Worm (Caenorhabditis elegans) whole organism, L2 larva: Measurements from ENCODE around the gene mps-2.

Experiments
- R02D3.7 ChIP-seq: fragments of 150-350 bp; optimal IDR thresholded peaks from 2 replicates; lab custom pipeline; 2014; ENCODE audit warnings: missing biosample characterization, missing genetic modification characterization
- aly-2 ChIP-seq: fragments of 150-350 bp; optimal IDR thresholded peaks from 2 replicates; lab custom pipeline; 2014; ENCODE audit warnings: missing biosample characterization, missing genetic modification characterization
- ceh-82 ChIP-seq: fragments of 150-350 bp; optimal IDR thresholded peaks from 2 replicates; lab custom pipeline; 2014; ENCODE audit warnings: missing biosample characterization, missing genetic modification characterization
- lin-13 ChIP-seq: fragments of 150-350 bp; optimal IDR thresholded peaks from 2 replicates; lab custom pipeline; 2014; ENCODE audit warnings: missing biosample characterization, missing genetic modification reagents, missing genetic modification characterization
- unc-62 ChIP-seq: fragments of 150-350 bp; optimal IDR thresholded peaks from 2 replicates; lab custom pipeline; 2014; ENCODE audit warnings: missing biosample characterization, missing genetic modification reagents, missing genetic modification characterization

DNA sequence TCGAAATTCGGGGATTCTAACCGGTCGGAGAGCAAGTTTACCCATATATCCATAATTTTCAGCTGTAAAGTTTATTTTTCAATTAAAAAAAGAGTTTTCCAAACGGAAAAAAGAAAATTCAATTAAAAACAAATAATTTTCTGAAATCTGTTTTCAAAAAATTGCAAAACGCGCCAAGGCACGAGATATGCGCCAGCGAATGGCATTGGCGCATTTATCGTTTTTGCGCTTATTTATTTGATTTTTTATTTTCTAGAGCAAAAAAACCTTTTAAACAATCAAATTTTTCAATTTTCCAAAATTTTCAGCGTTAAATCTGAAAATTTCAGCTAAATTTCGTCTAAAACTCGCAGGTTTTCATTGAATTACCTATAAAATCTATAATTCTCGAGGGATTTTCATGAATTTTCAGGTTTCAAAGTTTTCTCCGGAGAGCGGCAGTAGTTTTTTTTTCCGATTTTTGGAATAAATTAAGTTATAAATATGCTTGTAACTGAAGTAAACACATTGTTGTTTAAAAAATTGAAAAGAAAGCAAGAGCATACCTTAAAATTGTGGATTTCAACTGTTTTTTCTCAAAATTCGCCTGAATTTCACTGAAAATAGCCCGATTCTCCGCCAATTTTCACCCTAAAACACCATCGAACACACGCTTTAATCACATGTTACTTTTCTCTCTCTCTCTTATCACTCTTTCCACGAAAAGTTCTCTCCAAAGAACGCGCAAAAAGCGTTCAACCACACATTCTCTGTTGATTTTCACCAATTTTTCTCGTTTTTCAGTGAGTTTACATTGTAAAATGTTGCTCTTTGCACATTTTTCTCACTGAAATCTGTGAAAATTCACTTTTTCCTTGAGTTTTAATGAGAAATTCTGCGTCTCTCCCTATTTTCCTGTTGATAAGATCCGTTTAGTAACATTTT lies 26.1 kb downstream of the mps-2 start, which contains the start of gene B0432.10:
- TF ChIP-seq unc-62 (GFP tag; lab: Kevin White, UChicago) (no peak), R02D3.7 (peak; percentile 8), ceh-82 (tag; lab: Kevin White, UChicago) (no peak), lin-13 (GFP tag; lab: Kevin White, UChicago) (peak; percentile 87), aly-2 (tag; lab: Kevin White, UChicago) (no peak)
